Worm (Caenorhabditis elegans): ENCODE measurements around the gene cya-2.
"Not testable (repeated sequence)": the region's sequence is repeated elsewhere in the genome, so short reads cannot be mapped to it uniquely, and the experiment has no call there.

- TF ChIP-seq ces-1 (GFP tag; optimal IDR thresholded peaks at IDR 0.05); elt-1 (tag; optimal IDR thresholded peaks at IDR 0.05; ENCODE audit: borderline replicate concordance, insufficient read depth); pha-4 (tag; optimal IDR thresholded peaks at IDR 0.05); snpc-4 (tag; optimal IDR thresholded peaks at IDR 0.05); bed-3 (GFP tag; optimal IDR thresholded peaks at IDR 0.05); ceh-39 (tag; optimal IDR thresholded peaks at IDR 0.05); nhr-237 (tag; optimal IDR thresholded peaks at IDR 0.05); tbx-8 (GFP tag; optimal IDR thresholded peaks at IDR 0.05); unc-39 (tag; optimal IDR thresholded peaks at IDR 0.05); mab-5 (tag; optimal IDR thresholded peaks at IDR 0.05); unc-62 (GFP tag; optimal IDR thresholded peaks at IDR 0.05); elt-3 (tag; optimal IDR thresholded peaks at IDR 0.05); sem-2 (GFP tag; optimal IDR thresholded peaks at IDR 0.05): not testable (repeated sequence)
These were observed 23.1 kb upstream of the cya-2 start, which contains the start of gene math-1 for ce11 chrII:2046556-2046955.
